Worm (Caenorhabditis elegans) whole organism, L3 larva: ENCODE data around the gene F11D5.5.

ENCODE experiments used
- R02D3.7 ChIP-seq: fragments of 150-350 bp; optimal IDR thresholded peaks from 2 replicates; lab custom pipeline; 2014; ENCODE audit warnings: missing biosample characterization, missing genetic modification characterization
- ZK546.5 ChIP-seq: sonication (generic microtip); optimal IDR thresholded peaks from 2 replicates; lab custom pipeline; 2017; ENCODE audit warnings: missing biosample characterization, missing genetic modification characterization
- ceh-16 ChIP-seq: sonication (generic microtip); optimal IDR thresholded peaks from 2 replicates; lab custom pipeline; 2017; ENCODE audit warnings: missing biosample characterization, missing genetic modification characterization
- ceh-28 ChIP-seq: fragments of 150-350 bp; optimal IDR thresholded peaks from 2 replicates; lab custom pipeline; 2014; ENCODE audit warnings: missing biosample characterization, missing genetic modification reagents, missing genetic modification characterization
- ceh-82 ChIP-seq: fragments of 150-350 bp; optimal IDR thresholded peaks from 2 replicates; lab custom pipeline; 2014; ENCODE audit warnings: missing biosample characterization, missing genetic modification characterization
- daf-12 ChIP-seq: fragments of 150-350 bp; optimal IDR thresholded peaks from 2 replicates; lab custom pipeline; 2014; ENCODE audit warnings: missing biosample characterization, missing genetic modification reagents, missing genetic modification characterization
- egl-27 ChIP-seq: sonication (generic microtip); optimal IDR thresholded peaks from 4 replicates; lab custom pipeline; 2017; ENCODE audit warnings: missing biosample characterization, missing genetic modification reagents, missing genetic modification characterization
- egl-5 ChIP-seq: fragments of 150-350 bp; optimal IDR thresholded peaks from 2 replicates; lab custom pipeline; 2017; ENCODE audit warnings: missing biosample characterization, missing genetic modification reagents, missing genetic modification characterization, inconsistent platforms
- elt-1 ChIP-seq: fragments of 150-350 bp; optimal IDR thresholded peaks from 2 replicates; lab custom pipeline; 2014; ENCODE audit warnings: missing biosample characterization, missing genetic modification characterization
- elt-2 ChIP-seq: sonication (generic microtip); optimal IDR thresholded peaks from 2 replicates; lab custom pipeline; 2016; ENCODE audit warnings: missing genetic modification reagents, mild to moderate bottlenecking, missing genetic modification characterization, missing compliant biosample characterization
- elt-3 ChIP-seq, 3 experiments: fragments of 150-350 bp in 1 of 3; sonication (generic microtip) in 2 of 3; optimal IDR thresholded peaks; 2 replicates in 2 of 3; 4 replicates in 1 of 3; lab custom pipeline; 2014 to 2017; ENCODE audit warnings: missing biosample characterization in 3 of 3, missing genetic modification characterization in 3 of 3
- eor-1 ChIP-seq, 2 experiments: fragments of 150-350 bp; optimal IDR thresholded peaks; 2 replicates each; lab custom pipeline; 2014 to 2018; ENCODE audit warnings: missing biosample characterization in 2 of 2, missing genetic modification characterization in 2 of 2
- fkh-10 ChIP-seq: sonication (generic microtip); optimal IDR thresholded peaks from 2 replicates; lab custom pipeline; 2017; ENCODE audit warnings: missing biosample characterization, missing genetic modification reagents, missing genetic modification characterization
- fos-1 ChIP-seq: fragments of 150-350 bp; optimal IDR thresholded peaks from 2 replicates; lab custom pipeline; 2014; ENCODE audit warnings: missing biosample characterization, missing genetic modification characterization
- hmg-11 ChIP-seq: sonication (generic microtip); optimal IDR thresholded peaks from 2 replicates; lab custom pipeline; 2016; ENCODE audit warnings: missing genetic modification characterization, missing compliant biosample characterization
- lin-15B ChIP-seq: fragments of 150-350 bp; optimal IDR thresholded peaks from 2 replicates; lab custom pipeline; 2014; ENCODE audit warnings: missing biosample characterization, missing genetic modification characterization
- lin-39 ChIP-seq: fragments of 150-350 bp; optimal IDR thresholded peaks from 2 replicates; lab custom pipeline; 2018; ENCODE audit warnings: missing biosample characterization, missing genetic modification reagents, missing genetic modification characterization
- lsy-12 ChIP-seq: sonication (generic microtip); optimal IDR thresholded peaks from 2 replicates; lab custom pipeline; 2016; ENCODE audit warnings: mild to moderate bottlenecking, missing genetic modification characterization, missing compliant biosample characterization
- nhr-23 ChIP-seq: fragments of 150-350 bp; optimal IDR thresholded peaks from 2 replicates; lab custom pipeline; 2014; ENCODE audit warnings: missing biosample characterization, missing genetic modification reagents, missing genetic modification characterization
- nhr-25 ChIP-seq: sonication (generic microtip); optimal IDR thresholded peaks from 2 replicates; lab custom pipeline; 2017; ENCODE audit warnings: missing biosample characterization, missing genetic modification characterization
- nhr-43 ChIP-seq: sonication (generic microtip); optimal IDR thresholded peaks from 2 replicates; lab custom pipeline; 2016; ENCODE audit warnings: mild to moderate bottlenecking, missing genetic modification characterization, missing compliant biosample characterization; ENCODE audit not compliant: poor library complexity, severe bottlenecking
- pha-4 ChIP-seq: fragments of 150-350 bp; optimal IDR thresholded peaks from 2 replicates; lab custom pipeline; 2014; ENCODE audit warnings: missing biosample characterization, missing genetic modification reagents, missing genetic modification characterization
- pqm-1 ChIP-seq: fragments of 150-350 bp; optimal IDR thresholded peaks from 2 replicates; lab custom pipeline; 2017; ENCODE audit warnings: missing biosample characterization, missing genetic modification characterization, inconsistent platforms
- sea-2 ChIP-seq: fragments of 150-350 bp; sonication (generic microtip); optimal IDR thresholded peaks from 4 replicates; lab custom pipeline; 2014; ENCODE audit warnings: missing biosample characterization, missing genetic modification reagents, missing genetic modification characterization
- skn-1 ChIP-seq: fragments of 150-350 bp; optimal IDR thresholded peaks from 2 replicates; lab custom pipeline; 2014; ENCODE audit warnings: missing biosample characterization, missing genetic modification characterization
- unc-39 ChIP-seq: sonication (generic microtip); optimal IDR thresholded peaks from 4 replicates; lab custom pipeline; 2017; ENCODE audit warnings: missing biosample characterization, missing genetic modification characterization
- unc-62 ChIP-seq: fragments of 150-350 bp; sonication (generic microtip); optimal IDR thresholded peaks from 4 replicates; lab custom pipeline; 2014; ENCODE audit warnings: missing biosample characterization, missing genetic modification reagents, missing genetic modification characterization
- zag-1 ChIP-seq: fragments of 150-350 bp; optimal IDR thresholded peaks from 2 replicates; lab custom pipeline; 2014; ENCODE audit warnings: missing biosample characterization, missing genetic modification characterization
- ztf-11 ChIP-seq: fragments of 150-350 bp; optimal IDR thresholded peaks from 2 replicates; lab custom pipeline; 2014; ENCODE audit warnings: missing biosample characterization, missing genetic modification characterization
- ztf-4 ChIP-seq: fragments of 150-350 bp; optimal IDR thresholded peaks from 2 replicates; lab custom pipeline; 2014; ENCODE audit warnings: missing biosample characterization, missing genetic modification characterization

F11D5.5 gene

DNA sequence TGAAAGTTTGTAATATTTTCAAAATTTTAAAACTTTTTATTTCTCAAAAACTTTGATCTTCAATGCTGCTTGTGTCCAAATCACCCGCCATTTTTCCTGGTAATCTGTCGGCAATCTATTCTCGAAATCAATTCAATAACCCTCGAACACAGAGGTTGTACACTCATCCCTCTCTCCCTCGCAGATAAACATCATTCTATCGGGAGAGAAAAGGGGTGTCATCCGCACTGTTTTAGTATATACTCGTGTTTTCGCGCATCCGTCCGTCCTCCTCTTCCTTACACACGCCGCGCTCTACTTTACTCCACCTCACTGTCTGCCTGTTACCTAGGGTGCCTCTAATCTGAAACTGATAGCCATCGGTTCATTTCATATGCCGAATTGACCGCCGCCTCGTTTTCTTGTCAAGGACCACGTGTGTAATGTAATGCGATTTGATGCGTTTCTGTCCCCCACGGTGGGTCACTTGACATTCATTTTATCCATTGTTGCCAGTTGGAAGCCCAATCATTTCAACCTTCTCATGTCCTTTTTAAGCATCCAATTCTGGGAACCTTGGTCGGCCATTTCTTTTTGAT lies 41.8 kb downstream of the F11D5.5 start:
- TF ChIP-seq egl-5 (tag; lab: Kevin White, UChicago) (peak; percentile 18), sea-2 (no peak), elt-1 (peak; percentile 69), lsy-12 (tag; lab: Kevin White, UChicago) (no peak), nhr-25 (tag; lab: Kevin White, UChicago) (peak; percentile 58), unc-62 (no peak), nhr-23 (tag; lab: Kevin White, UChicago) (peak; percentile 14), hmg-11 (no peak), R02D3.7 (tag; lab: Kevin White, UChicago) (no peak), egl-27 (tag; lab: Kevin White, UChicago) (no peak), ceh-28 (no peak), unc-39 (tag; lab: Kevin White, UChicago) (no peak), fos-1 (tag; lab: Kevin White, UChicago) (no peak)

DNA sequence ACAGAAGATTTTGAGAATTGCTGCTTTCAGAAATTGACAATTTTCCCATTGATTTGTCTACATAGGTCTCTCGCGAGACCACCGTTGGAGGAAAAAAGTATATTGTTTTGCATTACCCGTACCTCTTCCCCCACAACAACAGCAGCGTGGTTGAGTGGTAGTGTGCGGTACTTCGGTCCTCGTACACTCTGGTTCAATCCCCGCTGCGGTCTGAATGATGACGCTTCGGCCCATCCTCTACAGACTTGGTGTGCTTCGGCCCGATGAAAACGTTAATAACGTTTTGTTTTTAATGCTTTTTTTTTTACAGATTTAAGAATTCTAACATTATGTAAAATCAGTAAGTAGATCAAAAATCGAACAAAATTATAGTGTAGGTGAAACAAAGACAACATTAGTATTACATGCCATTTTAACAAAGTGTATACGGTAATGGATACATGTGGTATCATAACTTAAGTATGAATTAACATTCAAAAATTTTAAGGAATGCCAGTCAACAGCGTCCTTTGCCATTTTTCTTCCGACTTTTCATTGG lies 46.1 kb downstream of the F11D5.5 start, which contains the start of gene ZK816.3:
Gene ZK816.3 (plus strand): TSS at position 488 of the 538 bp plus-strand sequence.
- TF ChIP-seq nhr-23 (tag; lab: Kevin White, UChicago) (peak; percentile 7), lin-39 (no peak), fkh-10 (GFP tag; lab: Kevin White, UChicago) (no peak), nhr-43 (tag; lab: Kevin White, UChicago) (peak; percentile 24), fos-1 (tag; lab: Kevin White, UChicago) (no peak), pha-4 (peak; percentile 0), zag-1 (tag; lab: Kevin White, UChicago) (no peak)

DNA sequence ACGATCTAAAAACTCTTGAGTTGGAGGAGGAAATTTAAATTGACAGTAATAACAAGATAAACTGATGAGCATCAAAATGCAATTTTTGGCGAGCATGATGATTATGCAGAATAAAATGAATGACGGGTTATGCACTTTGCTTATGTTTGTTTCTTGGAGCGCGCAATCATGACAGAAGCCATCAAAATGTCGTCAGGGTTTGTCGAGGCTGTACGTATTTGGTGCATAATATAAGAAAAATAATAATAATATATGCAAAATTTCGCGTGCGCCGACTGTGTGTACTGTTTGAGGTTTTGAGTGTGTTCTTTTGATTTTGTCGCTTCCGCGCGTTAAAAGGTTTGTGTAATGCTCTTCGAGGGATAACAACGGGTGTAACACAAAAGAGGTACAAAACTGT lies 48.4 kb downstream of the F11D5.5 start, which contains the start of gene nspg-4:
Gene nspg-4 (minus strand): TSS at position 101 of the 400 bp plus-strand sequence.
- TF ChIP-seq pqm-1 (tag; lab: Kevin White, UChicago) (no peak), ztf-11 (no peak), fos-1 (tag; lab: Kevin White, UChicago) (no peak), lin-15B (no peak), skn-1 (tag; lab: Kevin White, UChicago) (no peak), sea-2 (no peak)

DNA sequence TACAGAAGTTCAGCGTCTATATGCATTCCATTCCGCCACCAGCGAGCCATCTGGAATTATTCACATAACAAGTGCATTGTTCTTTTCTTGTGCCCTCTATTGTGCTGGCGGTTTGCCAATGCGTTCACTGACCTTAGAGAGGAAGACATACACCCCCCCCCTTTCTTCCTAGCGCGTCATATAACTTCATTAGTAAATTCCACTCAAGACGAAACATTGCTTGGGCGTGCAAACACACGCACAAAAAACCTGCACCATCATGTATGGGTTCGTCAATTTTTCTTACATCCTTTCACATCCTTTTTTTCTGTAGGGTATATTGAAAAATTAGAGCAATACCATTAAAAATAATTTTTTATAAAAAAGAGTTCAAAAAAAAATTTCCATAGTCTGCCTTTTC lies 49.7 kb downstream of the F11D5.5 start, which contains the start of gene ZK816.1:
Gene ZK816.1 (plus strand): TSS at position 187 of the 400 bp plus-strand sequence.
- TF ChIP-seq R02D3.7 (tag; lab: Kevin White, UChicago) (no peak), eor-1 (tag; optimal IDR thresholded peaks at IDR 0.05; lab: Kevin White, UChicago) (no peak), ceh-16 (no peak), elt-2 (tag; lab: Kevin White, UChicago) (no peak), ceh-82 (tag; lab: Kevin White, UChicago) (no peak), ztf-4 (tag; lab: Kevin White, UChicago) (no peak), daf-12 (tag; lab: Kevin White, UChicago) (no peak), ZK546.5 (tag; lab: Kevin White, UChicago) (no peak), ceh-28 (no peak), hmg-11 (no peak), elt-3 (tag; optimal IDR thresholded peaks at IDR 0.05; lab: Kevin White, UChicago) (no peak)
- TF ChIP-seq, all 47 proteins: peak for 0
